Fruit fly (Drosophila melanogaster): ENCODE data around the gene CG9330.
A peak's percentile ranks its signal among the peaks of the same experiment; 100 is the strongest.

CG9330 gene

DNA sequence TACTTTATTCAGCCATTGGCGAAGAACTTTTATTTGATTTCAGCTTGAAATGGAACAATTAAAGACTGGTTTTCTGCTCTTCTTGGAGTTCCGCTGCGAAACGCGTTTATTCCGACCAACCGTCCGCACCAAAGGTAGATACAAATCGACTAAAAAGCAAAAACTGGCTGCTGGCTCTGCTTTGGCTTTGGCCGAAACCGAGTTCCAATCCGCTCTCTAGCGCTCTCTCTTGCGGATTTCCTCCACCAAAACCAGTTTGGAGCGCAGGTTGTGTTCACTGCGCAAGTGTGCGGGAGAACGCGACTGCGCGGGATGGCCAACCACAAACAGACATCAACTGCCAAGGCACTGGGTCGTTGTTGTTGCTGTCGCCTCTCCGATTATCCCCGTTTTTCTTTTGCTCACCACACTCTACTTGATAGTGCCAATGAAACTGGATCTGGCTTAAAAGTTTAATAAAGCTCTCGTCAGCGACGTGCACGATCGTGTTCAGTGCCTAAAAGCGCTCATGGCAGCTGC lies 49.5 kb downstream of the CG9330 start, which contains the start of gene wnd (continued):
- TF ChIP-seq Bgb (GFP tag; IDR thresholded peaks at IDR 0.05; ENCODE audit: partially characterized antibody): peak; percentile 41; the same call in 1 of the 2 replicates
- peak; percentile 90 for TF ChIP-seq CG4360 (GFP tag; IDR thresholded peaks at IDR 0.05)
- no peak for TF ChIP-seq Vsx1 (GFP tag; optimal IDR thresholded peaks at IDR 0.05)
- TF ChIP-seq oc (tag; optimal IDR thresholded peaks at IDR 0.05): peak; percentile 76
- no peak for TF ChIP-seq CG15073 (GFP tag; optimal IDR thresholded peaks at IDR 0.05)
- no peak for TF ChIP-seq ase (GFP tag; IDR thresholded peaks at IDR 0.05)
- TF ChIP-seq tin (GFP tag; optimal IDR thresholded peaks at IDR 0.05): no peak
- no peak for TF ChIP-seq NFAT (GFP tag; IDR thresholded peaks at IDR 0.05)
- TF ChIP-seq dmrt11E (tag; optimal IDR thresholded peaks at IDR 0.05): no peak
- peak; percentile 33 for TF ChIP-seq zf30C (GFP tag; optimal IDR thresholded peaks at IDR 0.05)
- TF ChIP-seq tap (tag; optimal IDR thresholded peaks at IDR 0.05): no peak
- TF ChIP-seq CG6765 (GFP tag; optimal IDR thresholded peaks at IDR 0.05): peak; percentile 37
- TF ChIP-seq CG14441 (GFP tag; IDR thresholded peaks at IDR 0.05): no peak
- TF ChIP-seq sens (GFP tag): peak; percentile 82
- TF ChIP-seq Nf-YB (GFP tag; optimal IDR thresholded peaks at IDR 0.05): peak; percentile 71
- peak; percentile 63 for TF ChIP-seq CG17385 (GFP tag; optimal IDR thresholded peaks at IDR 0.05)
- TF ChIP-seq CG11456 (GFP tag; IDR thresholded peaks at IDR 0.05): no peak
- TF ChIP-seq CG34224 (GFP tag; IDR thresholded peaks at IDR 0.05; ENCODE audit: partially characterized antibody): peak; percentile 65; the same call in 1 of the 3 replicates
- TF ChIP-seq CG6254 (GFP tag; optimal IDR thresholded peaks at IDR 0.05): peak; percentile 29
- no peak for TF ChIP-seq CG1792 (GFP tag; optimal IDR thresholded peaks at IDR 0.05)

DNA sequence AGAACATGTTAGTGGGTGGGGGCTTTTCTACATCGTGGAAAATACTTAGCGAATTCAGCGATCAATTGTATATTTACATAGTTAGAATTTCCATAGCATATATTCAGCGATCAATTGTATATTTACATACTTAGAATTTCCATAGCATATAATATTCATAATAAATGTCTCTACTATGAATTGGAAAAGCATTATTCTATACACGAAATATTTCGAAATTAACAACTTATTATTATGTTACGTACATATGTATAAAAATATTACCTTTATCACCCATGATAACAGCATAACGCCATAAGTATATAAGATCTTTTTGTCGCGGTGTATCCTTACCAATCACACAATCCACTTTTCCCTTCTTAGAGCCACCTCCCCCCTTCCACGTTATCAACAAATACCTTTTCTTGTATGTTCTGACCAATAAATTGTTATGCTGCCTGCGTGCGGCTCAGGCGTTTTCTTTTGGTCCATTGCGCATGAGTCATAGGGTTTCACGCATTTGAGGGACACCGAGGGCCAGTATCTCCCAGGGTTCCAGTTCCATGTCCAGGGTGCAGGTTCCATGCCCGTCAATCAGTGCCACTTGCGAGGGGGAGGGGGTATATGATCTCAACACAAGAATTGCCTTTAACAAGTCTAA lies 50.9 kb downstream of the CG9330 start:
- TF ChIP-seq CG1529 (GFP tag; optimal IDR thresholded peaks at IDR 0.05) (peak; percentile 25), Stat92E (GFP tag; optimal IDR thresholded peaks at IDR 0.05) (peak in 1 of 3 experiments; percentile 66), hb (GFP tag; IDR thresholded peaks at IDR 0.05; ENCODE audit: partially characterized antibody) (no peak), org-1 (GFP tag; optimal IDR thresholded peaks at IDR 0.05) (peak; percentile 50), CG1233 (GFP tag; optimal IDR thresholded peaks at IDR 0.05) (peak; percentile 43), CG7839 (tag; optimal IDR thresholded peaks at IDR 0.05) (peak; percentile 62), CG2116 (GFP tag; optimal IDR thresholded peaks at IDR 0.05) (peak; percentile 48), D (optimal IDR thresholded peaks at IDR 0.05) (peak; percentile 71), D (GFP tag; optimal IDR thresholded peaks at IDR 0.05) (peak; percentile 74), CG18619 (GFP tag; optimal IDR thresholded peaks at IDR 0.05) (peak; percentile 41), gce (GFP tag; IDR thresholded peaks at IDR 0.05) (no peak), chif (GFP tag; optimal IDR thresholded peaks at IDR 0.05) (peak in 1 of 2 experiments; percentile 60), CG8388 (GFP tag; optimal IDR thresholded peaks at IDR 0.05) (peak; percentile 51), CG15479 (GFP tag; optimal IDR thresholded peaks at IDR 0.05) (peak; percentile 95), grn (GFP tag; optimal IDR thresholded peaks at IDR 0.05) (peak; percentile 35), chn (GFP tag; optimal IDR thresholded peaks at IDR 0.05) (no peak), Blimp-1 (GFP tag; optimal IDR thresholded peaks at IDR 0.05) (peak; percentile 61), pan (optimal IDR thresholded peaks at IDR 0.05) (no peak), pan (GFP tag; optimal IDR thresholded peaks at IDR 0.05 in 1 of 2, IDR thresholded peaks at IDR 0.05 in 1 of 2) (no peak), CG6254 (GFP tag; optimal IDR thresholded peaks at IDR 0.05) (peak; percentile 43), prd (optimal IDR thresholded peaks at IDR 0.05) (no peak), prd (GFP tag; IDR thresholded peaks at IDR 0.05) (peak; percentile 78), zen (tag; optimal IDR thresholded peaks at IDR 0.05) (peak; percentile 89), CG13424 (tag; optimal IDR thresholded peaks at IDR 0.05) (peak; percentile 59), Oli (tag; optimal IDR thresholded peaks at IDR 0.05) (peak; percentile 55), Vsx1 (GFP tag; optimal IDR thresholded peaks at IDR 0.05) (peak; percentile 13), CG11695 (GFP tag; IDR thresholded peaks at IDR 0.05) (0 out of 3 replicates have a peak, but pooled peaks have one; percentile 28), klu (GFP tag; IDR thresholded peaks at IDR 0.05) (no peak), onecut (GFP tag; IDR thresholded peaks at IDR 0.05) (0 out of 2 replicates have a peak, but pooled peaks have one; percentile 17), CG6813 (GFP tag; optimal IDR thresholded peaks at IDR 0.05) (peak; percentile 32)
